Fruit fly (Drosophila melanogaster): ENCODE data around the gene CG32576.
A peak's percentile ranks its signal among the peaks of the same experiment; 100 is the strongest.

Gene CG32576

DNA sequence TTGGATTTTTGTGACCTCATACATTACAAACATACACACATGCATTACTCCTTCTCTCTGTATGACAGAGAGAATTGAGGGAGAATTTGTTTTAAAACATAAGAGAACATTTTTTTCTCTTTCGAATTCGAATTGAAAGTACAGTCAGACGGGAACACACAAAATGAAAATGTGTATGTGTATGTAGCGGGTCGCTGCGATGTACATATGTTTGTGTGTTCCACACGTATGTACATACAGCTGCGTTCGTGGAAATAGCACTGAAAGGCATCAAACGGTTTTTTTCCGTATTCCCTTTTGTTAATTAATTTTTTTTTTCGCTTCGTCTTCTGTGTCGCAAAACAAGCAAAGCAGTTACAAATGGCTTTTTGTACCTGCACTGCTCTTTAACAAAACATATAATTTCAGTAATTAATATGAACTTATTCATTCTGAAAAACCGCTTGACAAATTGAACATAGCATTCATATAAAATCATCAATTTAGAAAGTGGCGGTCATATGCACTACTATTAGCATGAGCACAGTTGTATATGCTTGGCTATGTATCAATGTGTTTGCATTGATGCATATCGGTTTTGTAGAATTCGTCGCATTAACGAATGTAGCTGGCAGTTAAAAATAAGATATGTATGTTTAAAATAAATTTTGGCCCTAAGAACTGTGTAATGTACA is 44.4 kb upstream of the CG32576 start (continued):
- TF ChIP-seq pan (optimal IDR thresholded peaks at IDR 0.05) (no peak), pan (GFP tag; optimal IDR thresholded peaks at IDR 0.05 in 1 of 2, IDR thresholded peaks at IDR 0.05 in 1 of 2) (peak in 1 of 2 experiments; percentile 92), prd (optimal IDR thresholded peaks at IDR 0.05) (no peak), prd (GFP tag; IDR thresholded peaks at IDR 0.05) (peak; percentile 94), dan (GFP tag; IDR thresholded peaks at IDR 0.05) (no peak), CG8359 (GFP tag; optimal IDR thresholded peaks at IDR 0.05; ENCODE audit: borderline replicate concordance) (peak; percentile 89), Doc3 (GFP tag; IDR thresholded peaks at IDR 0.05; ENCODE audit: partially characterized antibody) (no peak), PHDP (tag; optimal IDR thresholded peaks at IDR 0.05) (peak; percentile 96), CG2199 (GFP tag; IDR thresholded peaks at IDR 0.05) (peak; percentile 95; the same call in 2 of the 3 replicates), tap (tag; optimal IDR thresholded peaks at IDR 0.05) (peak; percentile 94), CG3838 (GFP tag; optimal IDR thresholded peaks at IDR 0.05) (peak; percentile 90), dati (GFP tag; IDR thresholded peaks at IDR 0.05) (0 out of 2 replicates have a peak, but pooled peaks have one; percentile 37), CG2875 (GFP tag; optimal IDR thresholded peaks at IDR 0.05) (peak; percentile 90), Xrp1 (GFP tag; IDR thresholded peaks at IDR 0.05) (peak; percentile 94), Antp (GFP tag; optimal IDR thresholded peaks at IDR 0.05) (peak; percentile 94), CG4424 (GFP tag; optimal IDR thresholded peaks at IDR 0.05) (peak; percentile 93), luna (GFP tag; optimal IDR thresholded peaks at IDR 0.05) (peak; percentile 87), CG10366 (GFP tag; IDR thresholded peaks at IDR 0.05) (peak; percentile 85), caup (GFP tag; optimal IDR thresholded peaks at IDR 0.05; ENCODE audit: severe bottlenecking) (peak; percentile 95), HLH54F (GFP tag; optimal IDR thresholded peaks at IDR 0.05) (peak; percentile 96), Fer2 (tag; optimal IDR thresholded peaks at IDR 0.05) (peak; percentile 89), nom (GFP tag; optimal IDR thresholded peaks at IDR 0.05) (peak; percentile 91), Poxn (GFP tag; IDR thresholded peaks at IDR 0.05) (no peak; the same call in none of the 2 replicates), p53 (GFP tag; optimal IDR thresholded peaks at IDR 0.05) (peak; percentile 81), Meics (GFP tag; optimal IDR thresholded peaks at IDR 0.05) (peak; percentile 97), ab (GFP tag; optimal IDR thresholded peaks at IDR 0.05) (peak; percentile 85), Eip74EF (GFP tag; optimal IDR thresholded peaks at IDR 0.05) (peak in 1 of 2 experiments; percentile 98), Opbp (GFP tag; IDR thresholded peaks at IDR 0.05; ENCODE audit: partially characterized antibody) (no peak), CG10565 (GFP tag; optimal IDR thresholded peaks at IDR 0.05) (peak; percentile 83), chn (GFP tag; optimal IDR thresholded peaks at IDR 0.05) (peak; percentile 95), CG17361 (GFP tag; IDR thresholded peaks at IDR 0.05) (peak; percentile 98), Oli (tag; optimal IDR thresholded peaks at IDR 0.05) (peak; percentile 98), Kr (GFP tag; optimal IDR thresholded peaks at IDR 0.05) (peak; percentile 62), Bdp1 (GFP tag; optimal IDR thresholded peaks at IDR 0.05) (peak; percentile 87), cad (GFP tag; optimal IDR thresholded peaks at IDR 0.05) (no peak), CG17802 (tag; optimal IDR thresholded peaks at IDR 0.05) (peak; percentile 81), CG4360 (GFP tag; IDR thresholded peaks at IDR 0.05) (peak; percentile 64; the same call in 1 of the 2 replicates), sens (GFP tag) (peak; percentile 99), ro (GFP tag; IDR thresholded peaks at IDR 0.05) (peak; percentile 82), ind (GFP tag; optimal IDR thresholded peaks at IDR 0.05) (peak; percentile 94), CG8388 (GFP tag; optimal IDR thresholded peaks at IDR 0.05) (peak; percentile 96), kni (GFP tag; optimal IDR thresholded peaks at IDR 0.05) (peak; percentile 94), CG12155 (GFP tag; optimal IDR thresholded peaks at IDR 0.05) (peak; percentile 92), HmgD (GFP tag; optimal IDR thresholded peaks at IDR 0.05) (peak; percentile 88), Scr (GFP tag; IDR thresholded peaks at IDR 0.05; ENCODE audit: partially characterized antibody) (no peak), lov (optimal IDR thresholded peaks at IDR 0.05) (no peak), lov (GFP tag; IDR thresholded peaks at IDR 0.05) (peak; percentile 84), CG14667 (GFP tag; IDR thresholded peaks at IDR 0.05) (peak; percentile 85), Lim3 (GFP tag; IDR thresholded peaks at IDR 0.05) (peak; percentile 80), Dip2 (GFP tag; IDR thresholded peaks at IDR 0.05) (no peak; the same call in 1 of the 2 replicates)
